Fruit fly (Drosophila melanogaster): ENCODE results near the gene mirr.

DNA sequence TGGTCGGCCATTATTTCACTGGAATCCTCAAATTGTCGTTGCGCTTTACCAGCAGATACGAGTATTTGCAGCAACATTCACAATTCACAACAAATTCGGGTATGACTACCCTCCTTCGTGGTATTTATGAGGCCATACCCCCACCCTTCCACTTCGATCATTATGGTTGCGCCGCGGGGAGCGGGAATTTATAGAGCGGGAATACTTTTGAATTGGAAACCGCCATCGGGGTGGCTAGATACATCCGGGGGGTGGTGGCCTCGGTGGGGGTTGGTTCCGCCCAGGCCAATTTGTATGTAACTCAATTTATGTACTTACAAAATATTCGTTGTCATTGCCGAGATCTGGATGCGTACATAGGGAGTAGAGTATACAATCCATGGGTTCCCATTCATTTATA lies 12.1 kb upstream of the mirr start:
- TF ChIP-seq sage (GFP tag; optimal IDR thresholded peaks at IDR 0.05) (no peak), psq (GFP tag; optimal IDR thresholded peaks at IDR 0.05) (no peak), tai (GFP tag; optimal IDR thresholded peaks at IDR 0.05) (no peak), Dif (GFP tag; optimal IDR thresholded peaks at IDR 0.05; ENCODE audit: partially characterized antibody) (no peak), h (GFP tag; optimal IDR thresholded peaks at IDR 0.05) (no peak), Hr83 (GFP tag; optimal IDR thresholded peaks at IDR 0.05; ENCODE audit: poor library complexity, severe bottlenecking) (no peak), jim (GFP tag; optimal IDR thresholded peaks at IDR 0.05) (no peak), pan (optimal IDR thresholded peaks at IDR 0.05) (no peak), HLH106 (tag; optimal IDR thresholded peaks at IDR 0.05) (no peak), foxo (GFP tag; optimal IDR thresholded peaks at IDR 0.05) (no peak), dl (GFP tag; optimal IDR thresholded peaks at IDR 0.05; ENCODE audit: insufficient read depth in 1 of 2, partially characterized antibody in 2 of 2) (no peak), Sp1 (GFP tag; optimal IDR thresholded peaks at IDR 0.05) (no peak), N (GFP tag; optimal IDR thresholded peaks at IDR 0.05) (no peak), CrebA (GFP tag; optimal IDR thresholded peaks at IDR 0.05; ENCODE audit: borderline replicate concordance) (no peak)

All from whole organism, wandering third instar larva.